Fruit fly (Drosophila melanogaster) whole organism: Measurements from ENCODE around the gene Nlg4.

Experiments
- CG8478 ChIP-seq: fragments of >200 bp; optimal IDR thresholded peaks from 2 replicates; lab custom pipeline; 2018; ENCODE audit warnings: inconsistent platforms
- Dll ChIP-seq: fragments of >200 bp; optimal IDR thresholded peaks from 2 replicates; lab custom pipeline; 2017
- EcR ChIP-seq, 2 experiments: fragments of >200 bp; optimal IDR thresholded peaks; 2 replicates each; lab custom pipeline; 2017; ENCODE audit warnings: missing biosample characterization in 2 of 2, missing genetic modification characterization in 2 of 2, missing genetic modification reagents in 2 of 2
- pan ChIP-seq: fragments of >200 bp; optimal IDR thresholded peaks from 2 replicates; lab custom pipeline; 2017
- psq ChIP-seq: fragments of >200 bp; optimal IDR thresholded peaks from 2 replicates; lab custom pipeline; 2017
- usp ChIP-seq: fragments of >200 bp; optimal IDR thresholded peaks from 2 replicates; lab custom pipeline; 2017; ENCODE audit warnings: missing biosample characterization, missing genetic modification characterization, mixed read lengths

- TF ChIP-seq usp (GFP tag; lab: Kevin White, UChicago), result no peak
- no peak for TF ChIP-seq CG8478 (lab: Kevin White, UChicago)
- no peak for TF ChIP-seq psq (lab: Kevin White, UChicago)
- no peak for TF ChIP-seq pan
- no peak for TF ChIP-seq EcR (GFP tag; optimal IDR thresholded peaks at IDR 0.05; lab: Kevin White, UChicago)
- TF ChIP-seq Dll, result no peak
Observed at dm6 chr3R:20238008-20238407, 33.4 kb downstream of the Nlg4 start.
